Fruit fly (Drosophila melanogaster) whole organism, embryonic: ENCODE measurements around the gene Atu.

Source experiments
- B-H2 ChIP-seq: fragments of 200-800 bp; sonication (Bioruptor generic); optimal IDR thresholded peaks from 2 replicates; lab custom pipeline; 2018; ENCODE audit warnings: missing biosample characterization, mild to moderate bottlenecking, missing genetic modification characterization
- BEAF-32 ChIP-seq: fragments of 200-800 bp; sonication (Bioruptor generic); optimal IDR thresholded peaks from 3 replicates; lab custom pipeline; 2017; ENCODE audit warnings: missing biosample characterization, missing genetic modification characterization, mild to moderate bottlenecking, moderate library complexity, missing genetic modification reagents
- BtbVII ChIP-seq: fragments of 200-800 bp; sonication (Bioruptor generic); optimal IDR thresholded peaks from 3 replicates; lab custom pipeline; 2017; ENCODE audit warnings: missing biosample characterization, mild to moderate bottlenecking, missing genetic modification characterization
- CG10267 ChIP-seq: fragments of 200-800 bp; sonication (Bioruptor generic); optimal IDR thresholded peaks from 2 replicates; lab custom pipeline; 2018; ENCODE audit warnings: missing biosample characterization, mild to moderate bottlenecking, missing genetic modification characterization, moderate library complexity
- CG11093 ChIP-seq: fragments of 200-800 bp; sonication (Bioruptor generic); IDR thresholded peaks from 3 replicates; pipeline ENCODE4 v1.3.6; 2022; ENCODE audit warnings: missing biosample characterization, missing genetic modification characterization
- CG11560 ChIP-seq: fragments of 200-800 bp; sonication (Bioruptor generic); IDR thresholded peaks from 3 replicates; pipeline ENCODE4 v1.3.6; 2022; ENCODE audit warnings: missing biosample characterization, missing genetic modification characterization
- CG13296 ChIP-seq: fragments of 200-800 bp; sonication (Bioruptor generic); optimal IDR thresholded peaks from 3 replicates; lab custom pipeline; 2018; ENCODE audit warnings: missing biosample characterization, mild to moderate bottlenecking, missing genetic modification characterization
- CG14014 ChIP-seq: fragments of 200-800 bp; sonication (Bioruptor generic); IDR thresholded peaks from 2 replicates; pipeline ENCODE4 v1.3.6; 2022; ENCODE audit warnings: missing biosample characterization, missing genetic modification characterization
- CG15514 ChIP-seq: fragments of 200-800 bp; sonication (Bioruptor generic); optimal IDR thresholded peaks from 3 replicates; lab custom pipeline; 2017; ENCODE audit warnings: missing biosample characterization, missing genetic modification characterization, mild to moderate bottlenecking, moderate library complexity, missing genetic modification reagents
- CG1602 ChIP-seq: fragments of 200-800 bp; sonication (Bioruptor generic); optimal IDR thresholded peaks from 3 replicates; lab custom pipeline; 2016; ENCODE audit warnings: missing biosample characterization, missing genetic modification characterization
- CG17186 ChIP-seq: fragments of 200-800 bp; sonication (Bioruptor generic); optimal IDR thresholded peaks from 3 replicates; lab custom pipeline; 2017; ENCODE audit warnings: missing biosample characterization, missing genetic modification reagents, missing genetic modification characterization
- CG17829 ChIP-seq: fragments of 200-800 bp; optimal IDR thresholded peaks from 2 replicates; lab custom pipeline; 2019; ENCODE audit warnings: missing biosample characterization, mild to moderate bottlenecking, missing genetic modification characterization, moderate library complexity
- CG2129 ChIP-seq: fragments of 200-800 bp; sonication (Bioruptor generic); IDR thresholded peaks from 2 replicates; pipeline ENCODE4 v1.3.6; 2022; ENCODE audit warnings: missing biosample characterization, missing genetic modification characterization; ENCODE audit not compliant: partially characterized antibody
- CG32772 ChIP-seq: fragments of 200-800 bp; sonication (Bioruptor generic); IDR thresholded peaks from 2 replicates; pipeline ENCODE4 v1.3.6; 2022; ENCODE audit warnings: missing biosample characterization, missing genetic modification characterization
- CG6254 ChIP-seq: fragments of 200-800 bp; sonication (Bioruptor generic); optimal IDR thresholded peaks from 3 replicates; lab custom pipeline; 2017; ENCODE audit warnings: mild to moderate bottlenecking, missing biosample characterization, missing genetic modification reagents, missing genetic modification characterization
- CG7963 ChIP-seq: fragments of 200-800 bp; sonication (Bioruptor generic); IDR thresholded peaks from 3 replicates; pipeline ENCODE4 v1.3.6; 2022; ENCODE audit warnings: missing biosample characterization, missing genetic modification characterization; ENCODE audit not compliant: partially characterized antibody
- CG7987 ChIP-seq: fragments of 200-800 bp; sonication (Bioruptor generic); optimal IDR thresholded peaks from 2 replicates; lab custom pipeline; 2018; ENCODE audit warnings: missing biosample characterization, mild to moderate bottlenecking, missing genetic modification characterization, moderate library complexity
- CG8089 ChIP-seq: fragments of 200-800 bp; sonication (Bioruptor generic); optimal IDR thresholded peaks from 3 replicates; lab custom pipeline; 2016; ENCODE audit warnings: missing biosample characterization, missing genetic modification characterization
- CG8290 ChIP-seq, 3 experiments: fragments of 200-800 bp; sonication (Bioruptor generic); optimal IDR thresholded peaks; 2 replicates each; lab custom pipeline; 2016 to 2019; ENCODE audit warnings: missing biosample characterization in 3 of 3, missing genetic modification characterization in 3 of 3, mild to moderate bottlenecking in 2 of 3, moderate library complexity in 1 of 3
- Dll ChIP-seq: fragments of 200-800 bp; sonication (Bioruptor generic); IDR thresholded peaks from 4 replicates; pipeline ENCODE4 v1.3.6; 2022; ENCODE audit warnings: missing biosample characterization, missing genetic modification characterization; ENCODE audit not compliant: partially characterized antibody
- E2f1 ChIP-seq: fragments of 200-800 bp; sonication (Bioruptor generic); IDR thresholded peaks from 2 replicates; pipeline ENCODE4 v1.3.6; 2022; ENCODE audit warnings: missing biosample characterization, missing genetic modification characterization
- Lim3 ChIP-seq: fragments of 200-800 bp; sonication (Bioruptor generic); IDR thresholded peaks from 2 replicates; pipeline ENCODE4 v1.3.6; 2022; ENCODE audit warnings: missing biosample characterization, missing genetic modification characterization
- MTF-1 ChIP-seq: fragments of 200-800 bp; sonication (Bioruptor generic); optimal IDR thresholded peaks from 2 replicates; lab custom pipeline; 2018; ENCODE audit warnings: missing biosample characterization, mild to moderate bottlenecking, missing genetic modification characterization, borderline replicate concordance
- Nf-YB ChIP-seq: fragments of 200-800 bp; sonication (Bioruptor generic); optimal IDR thresholded peaks from 3 replicates; lab custom pipeline; 2019; ENCODE audit warnings: missing biosample characterization, mild to moderate bottlenecking, missing genetic modification characterization, moderate library complexity
- Xbp1 ChIP-seq: fragments of 200-800 bp; sonication (Bioruptor generic); optimal IDR thresholded peaks from 3 replicates; lab custom pipeline; 2016; ENCODE audit warnings: missing biosample characterization, mild to moderate bottlenecking, missing genetic modification characterization
- ara ChIP-seq: fragments of 200-800 bp; sonication (Bioruptor generic); IDR thresholded peaks from 2 replicates; pipeline ENCODE4 v1.3.6; 2022; ENCODE audit warnings: missing biosample characterization, missing genetic modification characterization
- bowl ChIP-seq: fragments of 200-800 bp; sonication (Bioruptor generic); IDR thresholded peaks from 2 replicates; pipeline ENCODE4 v1.3.6; 2022; ENCODE audit warnings: missing biosample characterization, missing genetic modification characterization
- crol ChIP-seq: fragments of 200-800 bp; sonication (Bioruptor generic); IDR thresholded peaks from 2 replicates; pipeline ENCODE4 v1.3.6; 2022; ENCODE audit warnings: missing biosample characterization, missing genetic modification characterization
- dimm ChIP-seq: fragments of 200-800 bp; sonication (Bioruptor generic); IDR thresholded peaks from 2 replicates; pipeline ENCODE4 v1.3.6; 2022; ENCODE audit warnings: missing biosample characterization, missing genetic modification characterization
- disco-r ChIP-seq: fragments of 200-800 bp; sonication (Bioruptor generic); optimal IDR thresholded peaks from 2 replicates; lab custom pipeline; 2016; ENCODE audit warnings: missing biosample characterization, missing genetic modification characterization
- ems ChIP-seq: fragments of 200-800 bp; sonication (Bioruptor generic); optimal IDR thresholded peaks from 3 replicates; lab custom pipeline; 2016; ENCODE audit warnings: missing biosample characterization, missing genetic modification characterization
- gfzf ChIP-seq: fragments of 200-800 bp; sonication (Bioruptor generic); optimal IDR thresholded peaks from 2 replicates; lab custom pipeline; 2016; ENCODE audit warnings: missing biosample characterization, mild to moderate bottlenecking, missing genetic modification characterization, moderate library complexity
- h ChIP-seq: fragments of >200 bp; optimal IDR thresholded peaks from 2 replicates; lab custom pipeline; 2017
- hb ChIP-seq: fragments of 200-800 bp; sonication (Bioruptor generic); IDR thresholded peaks from 3 replicates; pipeline ENCODE4 v1.3.6; 2022; ENCODE audit warnings: missing biosample characterization, missing genetic modification characterization; ENCODE audit not compliant: partially characterized antibody
- hth ChIP-seq: fragments of >200 bp; optimal IDR thresholded peaks from 2 replicates; lab custom pipeline; 2017; ENCODE audit warnings: inconsistent platforms
- ind ChIP-seq: fragments of 200-800 bp; sonication (Bioruptor generic); optimal IDR thresholded peaks from 3 replicates; lab custom pipeline; 2016; ENCODE audit warnings: missing biosample characterization, missing genetic modification characterization
- knrl ChIP-seq: fragments of 200-800 bp; sonication (Bioruptor generic); IDR thresholded peaks from 3 replicates; pipeline ENCODE4 v1.3.6; 2022; ENCODE audit warnings: missing biosample characterization, missing genetic modification characterization; ENCODE audit not compliant: partially characterized antibody
- nerfin-2 ChIP-seq: fragments of 200-800 bp; sonication (Bioruptor generic); IDR thresholded peaks from 2 replicates; pipeline ENCODE4 v1.3.6; 2022; ENCODE audit warnings: missing biosample characterization, missing genetic modification characterization; ENCODE audit not compliant: partially characterized antibody
- org-1 ChIP-seq: fragments of 200-800 bp; sonication (Bioruptor generic); optimal IDR thresholded peaks from 2 replicates; lab custom pipeline; 2017; ENCODE audit warnings: missing biosample characterization, missing genetic modification characterization
- pita ChIP-seq: fragments of 200-800 bp; sonication (Bioruptor generic); optimal IDR thresholded peaks from 2 replicates; lab custom pipeline; 2017; ENCODE audit warnings: missing biosample characterization, mild to moderate bottlenecking, missing genetic modification characterization
- prd ChIP-seq, 3 experiments: fragments of >200 bp in 2 of 3; fragments of 200-800 bp in 1 of 3; sonication (Bioruptor generic) in 1 of 3; optimal IDR thresholded peaks in 2 of 3; IDR thresholded peaks in 1 of 3; 2 replicates in 2 of 3; 3 replicates in 1 of 3; pipeline versions ENCODE4 v1.3.6 to Lab custom; 2017 to 2022; ENCODE audit warnings: missing biosample characterization in 1 of 3, missing genetic modification characterization in 1 of 3
- salm ChIP-seq: fragments of 200-800 bp; sonication (Bioruptor generic); optimal IDR thresholded peaks from 2 replicates; lab custom pipeline; 2018; ENCODE audit warnings: missing biosample characterization, mild to moderate bottlenecking, missing genetic modification characterization
- sd ChIP-seq: fragments of 200-800 bp; sonication (Bioruptor generic); optimal IDR thresholded peaks from 3 replicates; lab custom pipeline; 2018; ENCODE audit warnings: missing biosample characterization, mild to moderate bottlenecking, missing genetic modification characterization, moderate library complexity
- sens ChIP-seq: fragments of 200-800 bp; sonication (Bioruptor generic); peaks from one replicate; lab custom pipeline; 2016; ENCODE audit warnings: missing biosample characterization, missing genetic modification characterization
- sima ChIP-seq: fragments of 200-800 bp; sonication (Bioruptor generic); optimal IDR thresholded peaks from 2 replicates; lab custom pipeline; 2016; ENCODE audit warnings: missing biosample characterization, missing genetic modification characterization
- sisA ChIP-seq: fragments of 200-800 bp; sonication (Bioruptor generic); IDR thresholded peaks from 2 replicates; pipeline ENCODE4 v1.3.6; 2022; ENCODE audit warnings: missing biosample characterization, missing genetic modification characterization
- stwl ChIP-seq: fragments of 200-800 bp; sonication (Bioruptor generic); optimal IDR thresholded peaks from 3 replicates; lab custom pipeline; 2018; ENCODE audit warnings: missing biosample characterization, mild to moderate bottlenecking, missing genetic modification characterization, moderate library complexity
- tin ChIP-seq: fragments of 200-800 bp; sonication (Bioruptor generic); optimal IDR thresholded peaks from 3 replicates; lab custom pipeline; 2016; ENCODE audit warnings: missing biosample characterization, missing genetic modification characterization
- tna ChIP-seq: fragments of 200-800 bp; sonication (Bioruptor generic); IDR thresholded peaks from 2 replicates; pipeline ENCODE4 v1.3.6; 2022; ENCODE audit warnings: missing biosample characterization, missing genetic modification characterization; ENCODE audit not compliant: partially characterized antibody

Atu gene

DNA sequence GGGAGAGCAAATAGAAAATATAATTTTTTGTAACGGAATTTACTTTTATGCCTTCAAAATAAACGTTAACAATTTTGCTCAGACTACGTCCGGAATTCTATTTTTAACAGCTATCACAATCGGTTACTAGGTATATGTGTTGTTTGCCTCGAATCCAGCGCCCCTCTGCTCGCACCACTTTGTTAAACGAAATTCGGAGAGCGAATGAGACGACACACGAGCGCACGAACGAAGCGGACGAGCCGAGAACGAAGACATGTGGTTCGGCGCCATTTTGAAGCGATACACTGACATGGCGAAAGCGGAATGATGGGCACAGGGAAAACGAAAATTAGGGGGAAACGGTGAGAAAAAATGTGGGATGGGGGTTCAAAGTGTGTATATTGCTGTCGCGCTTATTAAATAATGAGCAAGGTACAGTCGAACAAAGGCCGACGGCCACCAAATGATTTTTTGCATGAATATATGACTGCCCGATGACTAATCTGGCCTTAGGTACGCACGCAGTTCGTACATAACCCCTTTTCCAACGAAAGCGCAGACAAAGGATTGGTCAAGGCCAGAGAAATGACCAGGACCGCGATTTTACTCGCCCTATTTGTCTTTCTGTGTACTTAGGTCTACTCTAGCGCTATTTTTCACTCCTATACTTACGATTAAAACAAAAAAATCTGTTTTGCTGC lies 12.7 kb upstream of the Atu start (continued):
- no peak for TF ChIP-seq sisA (GFP tag; lab: Robert Waterston, UW)
- TF ChIP-seq nerfin-2 (GFP tag; lab: Robert Waterston, UW): no peak
- no peak for TF ChIP-seq CG11093 (GFP tag; lab: Robert Waterston, UW)
- TF ChIP-seq Dll (GFP tag; lab: Robert Waterston, UW): no peak
- TF ChIP-seq ara (GFP tag; lab: Robert Waterston, UW): no peak
- TF ChIP-seq CG11560: no peak
- TF ChIP-seq CG14014 (GFP tag; lab: Robert Waterston, UW): no peak
- peak; percentile 79 for TF ChIP-seq B-H2
- no peak for TF ChIP-seq h (lab: Kevin White, UChicago)
- TF ChIP-seq CG7987 (GFP tag; lab: Kevin White, UChicago): peak; percentile 60
- TF ChIP-seq tna: no peak
- peak; percentile 21 for TF ChIP-seq MTF-1
- peak; percentile 95 for TF ChIP-seq sd (tag; lab: Kevin White, UChicago)
- TF ChIP-seq CG32772 (GFP tag; lab: Robert Waterston, UW): no peak
- TF ChIP-seq pita (GFP tag; lab: Kevin White, UChicago): no peak
- TF ChIP-seq org-1 (GFP tag; lab: Kevin White, UChicago): no peak
- no peak for TF ChIP-seq Lim3 (GFP tag; lab: Robert Waterston, UW)
- peak; percentile 39 for TF ChIP-seq CG15514 (GFP tag; lab: Kevin White, UChicago)
- peak; percentile 1 for TF ChIP-seq Nf-YB
- TF ChIP-seq BEAF-32 (GFP tag; lab: Kevin White, UChicago): no peak
- peak; percentile 71 for TF ChIP-seq sens (GFP tag; lab: Kevin White, UChicago)
- no peak for TF ChIP-seq knrl (GFP tag; lab: Robert Waterston, UW)
- TF ChIP-seq CG6254: peak; percentile 37

DNA sequence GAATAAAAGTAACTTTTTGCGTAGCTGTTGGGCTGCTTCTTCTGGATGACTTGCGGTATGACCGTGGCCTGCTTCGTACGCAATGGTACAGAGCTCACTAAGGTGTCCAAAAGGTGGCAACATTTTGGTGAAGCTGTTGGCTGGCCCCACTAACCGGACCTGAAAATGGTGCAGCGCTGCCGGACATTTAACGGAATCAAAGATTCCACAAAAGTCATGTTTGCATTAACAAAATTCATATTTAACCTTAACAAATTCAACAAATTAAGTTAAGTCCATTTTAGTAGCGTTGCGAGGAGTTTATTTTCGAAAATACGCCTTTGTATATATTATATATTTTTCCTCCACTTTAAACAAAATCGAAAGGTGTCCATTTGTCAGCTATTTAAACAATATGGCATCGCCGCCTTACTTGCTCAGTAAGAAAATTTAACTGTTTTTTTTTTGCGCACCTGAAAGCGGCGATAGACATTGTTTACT lies 12.1 kb upstream of the Atu start, which contains the start of the genes kra and SecS:
TSS of gene kra (minus strand) at position 93 of the 480 bp plus-strand sequence.
TSS of gene SecS (plus strand) at position 390 of the 480 bp plus-strand sequence.
- TF ChIP-seq CG8290 (GFP tag; optimal IDR thresholded peaks at IDR 0.05; lab: Kevin White, UChicago) (peak; percentile 48), CG8290 (tag; optimal IDR thresholded peaks at IDR 0.05; lab: Kevin White, UChicago) (peak in 1 of 2 experiments; percentile 78), prd (optimal IDR thresholded peaks at IDR 0.05; lab: Kevin White, UChicago) (no peak), prd (GFP tag; IDR thresholded peaks at IDR 0.05; lab: Robert Waterston, UW) (no peak), dimm (GFP tag; lab: Robert Waterston, UW) (no peak), CG2129 (GFP tag; lab: Robert Waterston, UW) (no peak), disco-r (no peak), ems (GFP tag; lab: Kevin White, UChicago) (peak; percentile 45), BtbVII (GFP tag; lab: Kevin White, UChicago) (peak; percentile 33), E2f1 (GFP tag; lab: Robert Waterston, UW) (no peak), CG1602 (GFP tag; lab: Kevin White, UChicago) (peak; percentile 53), sima (no peak), tin (GFP tag; lab: Kevin White, UChicago) (peak; percentile 65), salm (tag; lab: Kevin White, UChicago) (no peak), CG13296 (GFP tag; lab: Kevin White, UChicago) (peak; percentile 50), crol (GFP tag; lab: Robert Waterston, UW) (no peak), CG8089 (GFP tag; lab: Kevin White, UChicago) (no peak), hb (GFP tag; lab: Robert Waterston, UW) (no peak), stwl (tag; lab: Kevin White, UChicago) (peak; percentile 86), CG10267 (tag; lab: Kevin White, UChicago) (peak; percentile 66), CG17829 (tag; lab: Kevin White, UChicago) (peak; percentile 67), CG7963 (GFP tag; lab: Robert Waterston, UW) (no peak), ind (GFP tag; lab: Kevin White, UChicago) (peak; percentile 65), CG17186 (GFP tag; lab: Kevin White, UChicago) (peak; percentile 86), bowl (GFP tag; lab: Robert Waterston, UW) (no peak), hth (lab: Kevin White, UChicago) (no peak), gfzf (GFP tag; lab: Kevin White, UChicago) (peak; percentile 95), Xbp1 (GFP tag; lab: Kevin White, UChicago) (peak; percentile 79)
